Worm (Caenorhabditis elegans) whole organism, L4 larva: ENCODE data around the gene CC8.3.

Experiments
- ama-1 ChIP-seq: fragments of 150-350 bp; optimal IDR thresholded peaks from 2 replicates; lab custom pipeline; 2014; ENCODE audit warnings: inconsistent platforms, mixed read lengths
- ceh-20 ChIP-seq: fragments of 200-800 bp; sonication (Bioruptor generic); IDR thresholded peaks from 2 replicates; pipeline ENCODE4 v1.3.6; 2022; ENCODE audit warnings: missing genetic modification reagents, missing genetic modification characterization, missing compliant biosample characterization
- daf-12 ChIP-seq: fragments of 150-350 bp; optimal IDR thresholded peaks from 2 replicates; lab custom pipeline; 2014; ENCODE audit warnings: missing biosample characterization, missing genetic modification reagents, missing genetic modification characterization
- dmd-6 ChIP-seq: fragments of 200-800 bp; sonication (Bioruptor generic); IDR thresholded peaks from 2 replicates; pipeline ENCODE4 v1.3.6; 2022; ENCODE audit warnings: missing genetic modification reagents, missing genetic modification characterization, missing compliant biosample characterization
- lin-1 ChIP-seq: fragments of 200-800 bp; sonication (Bioruptor generic); IDR thresholded peaks from 2 replicates; pipeline ENCODE4 v1.3.6; 2022; ENCODE audit warnings: missing genetic modification reagents, missing genetic modification characterization, missing compliant biosample characterization
- lin-13 ChIP-seq: fragments of 150-350 bp; optimal IDR thresholded peaks from 2 replicates; lab custom pipeline; 2014; ENCODE audit warnings: missing biosample characterization, missing genetic modification reagents, missing genetic modification characterization
- lin-39 ChIP-seq: fragments of 150-350 bp; optimal IDR thresholded peaks from 2 replicates; lab custom pipeline; 2014; ENCODE audit warnings: missing biosample characterization, missing genetic modification reagents, missing genetic modification characterization
- lsy-2 ChIP-seq, 2 experiments: fragments of 150-350 bp in 1 of 2; sonication (generic microtip) in 1 of 2; optimal IDR thresholded peaks; 2 replicates each; lab custom pipeline; 2014 to 2017; ENCODE audit warnings: missing biosample characterization in 2 of 2, missing genetic modification characterization in 2 of 2
- nhr-28 ChIP-seq: fragments of 150-350 bp; optimal IDR thresholded peaks from 2 replicates; lab custom pipeline; 2014; ENCODE audit warnings: missing biosample characterization, missing genetic modification characterization
- nhr-41 ChIP-seq: fragments of 200-800 bp; sonication (Bioruptor generic); IDR thresholded peaks from 2 replicates; pipeline ENCODE4 v1.3.6; 2022; ENCODE audit warnings: missing genetic modification reagents, missing genetic modification characterization, missing compliant biosample characterization
- ztf-11 ChIP-seq: fragments of 150-350 bp; optimal IDR thresholded peaks from 2 replicates; lab custom pipeline; 2014; ENCODE audit warnings: missing biosample characterization, missing genetic modification characterization

ce11 chrIV:3593513-3593912 is 48.6 kb downstream of the CC8.3 start, which contains the start of gene taf-2:
- TF ChIP-seq ceh-20 (no peak), lin-39 (tag; lab: Kevin White, UChicago) (no peak), lin-1 (GFP tag; lab: Robert Waterston, UW) (no peak), daf-12 (tag; lab: Kevin White, UChicago) (no peak), nhr-28 (no peak), dmd-6 (no peak), ama-1 (lab: Kevin White, UChicago) (no peak), lin-13 (GFP tag; lab: Kevin White, UChicago) (no peak), nhr-41 (GFP tag; lab: Robert Waterston, UW) (no peak), lsy-2 (tag; optimal IDR thresholded peaks at IDR 0.05; lab: Kevin White, UChicago) (no peak), ztf-11 (no peak)
